Fruit fly (Drosophila melanogaster): ENCODE data around the gene CG43400.

dm6 chr2L:8519390-8519789, 28.9 kb downstream of the CG43400 start, which contains the start of gene Sgp:
- no peak for TF ChIP-seq Sin3A (optimal IDR thresholded peaks at IDR 0.05)
- TF ChIP-seq ttk (optimal IDR thresholded peaks at IDR 0.05) = no peak
- no peak for TF ChIP-seq Myc (optimal IDR thresholded peaks at IDR 0.05)
